Worm (Caenorhabditis elegans) whole organism, L2 larva: Measurements from ENCODE around the gene R53.5.

Experiments
- C34F6.9 ChIP-seq: fragments of 150-350 bp; optimal IDR thresholded peaks from 2 replicates; lab custom pipeline; 2014; ENCODE audit warnings: missing biosample characterization, missing genetic modification characterization
- F13H6.1 ChIP-seq: sonication (generic microtip); optimal IDR thresholded peaks from 2 replicates; lab custom pipeline; 2016; ENCODE audit warnings: missing genetic modification characterization, missing compliant biosample characterization
- R02D3.7 ChIP-seq: fragments of 150-350 bp; optimal IDR thresholded peaks from 2 replicates; lab custom pipeline; 2014; ENCODE audit warnings: missing biosample characterization, missing genetic modification characterization
- Y55F3AM.14 ChIP-seq: fragments of 200-800 bp; sonication (Bioruptor generic); optimal IDR thresholded peaks from 2 replicates; lab custom pipeline; 2018; ENCODE audit warnings: mild to moderate bottlenecking, missing genetic modification characterization, missing compliant biosample characterization
- aly-2 ChIP-seq: fragments of 150-350 bp; optimal IDR thresholded peaks from 2 replicates; lab custom pipeline; 2014; ENCODE audit warnings: missing biosample characterization, missing genetic modification characterization
- blmp-1 ChIP-seq: sonication (generic microtip); optimal IDR thresholded peaks from 2 replicates; lab custom pipeline; 2017; ENCODE audit warnings: missing genetic modification characterization, mild to moderate bottlenecking, missing compliant biosample characterization, antibody characterized with exemption, moderate library complexity; ENCODE audit not compliant: insufficient read depth
- ceh-16 ChIP-seq: fragments of 150-350 bp; optimal IDR thresholded peaks from 2 replicates; lab custom pipeline; 2014; ENCODE audit warnings: missing biosample characterization, missing genetic modification characterization
- crh-2 ChIP-seq: sonication (generic microtip); optimal IDR thresholded peaks from 2 replicates; lab custom pipeline; 2017; ENCODE audit warnings: missing biosample characterization, missing genetic modification characterization
- egl-27 ChIP-seq: sonication (generic microtip); optimal IDR thresholded peaks from 3 replicates; lab custom pipeline; 2017; ENCODE audit warnings: missing biosample characterization, missing genetic modification reagents, missing genetic modification characterization
- elt-1 ChIP-seq: fragments of 150-350 bp; optimal IDR thresholded peaks from 2 replicates; lab custom pipeline; 2014; ENCODE audit warnings: missing biosample characterization, missing genetic modification characterization
- fos-1 ChIP-seq: fragments of 150-350 bp; optimal IDR thresholded peaks from 2 replicates; lab custom pipeline; 2014; ENCODE audit warnings: missing biosample characterization, missing genetic modification characterization
- gmeb-1 ChIP-seq: fragments of 150-350 bp; optimal IDR thresholded peaks from 2 replicates; lab custom pipeline; 2014; ENCODE audit warnings: missing biosample characterization, missing genetic modification characterization
- lin-11 ChIP-seq: fragments of 150-350 bp; sonication (generic microtip); optimal IDR thresholded peaks from 2 replicates; lab custom pipeline; 2014; ENCODE audit warnings: missing biosample characterization, missing genetic modification characterization, inconsistent platforms, mixed read lengths
- lsy-2 ChIP-seq, 2 experiments: fragments of 150-350 bp in 1 of 2; sonication (generic microtip) in 1 of 2; optimal IDR thresholded peaks; 2 replicates each; lab custom pipeline; 2014 to 2017; ENCODE audit warnings: missing biosample characterization in 2 of 2, missing genetic modification characterization in 2 of 2
- mab-5 ChIP-seq: fragments of 150-350 bp; optimal IDR thresholded peaks from 2 replicates; lab custom pipeline; 2014; ENCODE audit warnings: missing biosample characterization, missing genetic modification characterization
- mbf-1 ChIP-seq: sonication (generic microtip); optimal IDR thresholded peaks from 2 replicates; lab custom pipeline; 2017; ENCODE audit warnings: missing biosample characterization, missing genetic modification characterization
- mdl-1 ChIP-seq, 2 experiments: fragments of 150-350 bp in 1 of 2; sonication (generic microtip) in 1 of 2; optimal IDR thresholded peaks; 2 replicates each; lab custom pipeline; 2017; ENCODE audit warnings: missing biosample characterization in 2 of 2, missing genetic modification characterization in 2 of 2
- nhr-11 ChIP-seq: fragments of 150-350 bp; optimal IDR thresholded peaks from 2 replicates; lab custom pipeline; 2014; ENCODE audit warnings: missing biosample characterization, missing genetic modification characterization
- nhr-129 ChIP-seq: fragments of 150-350 bp; optimal IDR thresholded peaks from 2 replicates; lab custom pipeline; 2014; ENCODE audit warnings: missing biosample characterization, missing genetic modification characterization
- nhr-23 ChIP-seq: fragments of 150-350 bp; optimal IDR thresholded peaks from 2 replicates; lab custom pipeline; 2014; ENCODE audit warnings: missing biosample characterization, missing genetic modification reagents, missing genetic modification characterization
- nhr-237 ChIP-seq: fragments of 150-350 bp; optimal IDR thresholded peaks from 2 replicates; lab custom pipeline; 2014; ENCODE audit warnings: missing biosample characterization, missing genetic modification characterization
- nhr-6 ChIP-seq: fragments of 150-350 bp; optimal IDR thresholded peaks from 2 replicates; lab custom pipeline; 2014; ENCODE audit warnings: missing biosample characterization, missing genetic modification characterization
- nhr-77 ChIP-seq: fragments of 150-350 bp; optimal IDR thresholded peaks from 2 replicates; lab custom pipeline; 2014; ENCODE audit warnings: missing biosample characterization, missing genetic modification characterization
- peb-1 ChIP-seq: fragments of 150-350 bp; optimal IDR thresholded peaks from 2 replicates; lab custom pipeline; 2014; ENCODE audit warnings: missing biosample characterization, missing genetic modification characterization
- sem-4 ChIP-seq: fragments of 150-350 bp; optimal IDR thresholded peaks from 2 replicates; lab custom pipeline; 2014; ENCODE audit warnings: missing biosample characterization, missing genetic modification reagents, missing genetic modification characterization
- skn-1 ChIP-seq: sonication (generic microtip); optimal IDR thresholded peaks from 2 replicates; lab custom pipeline; 2017; ENCODE audit warnings: missing biosample characterization, missing genetic modification characterization
- sma-9 ChIP-seq, 2 experiments: fragments of 150-350 bp in 1 of 2; sonication (generic microtip) in 1 of 2; optimal IDR thresholded peaks; 2 replicates each; lab custom pipeline; 2014 to 2016; ENCODE audit warnings: missing genetic modification characterization in 2 of 2, mild to moderate bottlenecking in 1 of 2, missing biosample characterization in 1 of 2, missing compliant biosample characterization in 1 of 2, missing genetic modification reagents in 1 of 2, moderate library complexity in 1 of 2
- snpc-4 ChIP-seq: fragments of 150-350 bp; optimal IDR thresholded peaks from 2 replicates; lab custom pipeline; 2014; ENCODE audit warnings: missing biosample characterization, missing genetic modification characterization
- unc-39 ChIP-seq: fragments of 150-350 bp; optimal IDR thresholded peaks from 2 replicates; lab custom pipeline; 2014; ENCODE audit warnings: missing biosample characterization, missing genetic modification characterization
- unc-55 ChIP-seq: fragments of 150-350 bp; sonication (generic microtip); optimal IDR thresholded peaks from 3 replicates; lab custom pipeline; 2014; ENCODE audit warnings: missing biosample characterization, missing genetic modification reagents, missing genetic modification characterization
- zag-1 ChIP-seq: fragments of 150-350 bp; optimal IDR thresholded peaks from 2 replicates; lab custom pipeline; 2014; ENCODE audit warnings: missing biosample characterization, missing genetic modification characterization
- ztf-11 ChIP-seq: sonication (generic microtip); optimal IDR thresholded peaks from 2 replicates; lab custom pipeline; 2017; ENCODE audit warnings: missing biosample characterization, missing genetic modification characterization
- ztf-4 ChIP-seq: fragments of 150-350 bp; optimal IDR thresholded peaks from 2 replicates; lab custom pipeline; 2014; ENCODE audit warnings: missing biosample characterization, missing genetic modification characterization

Gene R53.5

DNA sequence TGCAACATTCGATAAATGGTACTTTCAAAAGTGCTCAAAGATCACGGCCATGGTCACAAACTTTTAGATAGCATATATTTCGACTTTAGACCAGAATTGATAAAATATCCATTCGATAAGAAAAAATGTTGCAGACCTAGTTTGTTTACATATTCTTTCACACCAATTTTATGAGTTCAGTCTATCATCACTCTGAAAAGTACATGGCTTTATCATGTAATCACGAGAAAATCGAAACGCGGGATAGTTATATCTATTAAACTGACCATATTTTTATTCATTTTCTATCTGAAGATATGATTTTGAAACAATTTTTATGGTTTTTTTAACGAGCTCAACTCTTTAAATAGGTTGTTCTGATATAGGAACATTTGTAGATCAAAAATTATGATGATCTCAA, 38.8 kb downstream of the R53.5 start, which contains the start of gene pho-11:
pho-11 (plus strand) TSS at position 374 of the 400 bp plus-strand sequence.
- TF ChIP-seq nhr-23 (no peak), mab-5 (no peak), elt-1 (tag; lab: Kevin White, UChicago) (no peak), crh-2 (tag; lab: Kevin White, UChicago) (no peak), ceh-16 (tag; lab: Kevin White, UChicago) (no peak), aly-2 (no peak), sma-9 (GFP tag; optimal IDR thresholded peaks at IDR 0.05; lab: Kevin White, UChicago) (no peak), sma-9 (tag; optimal IDR thresholded peaks at IDR 0.05; lab: Kevin White, UChicago) (no peak), skn-1 (tag; lab: Kevin White, UChicago) (no peak), peb-1 (tag; lab: Kevin White, UChicago) (no peak), sem-4 (tag; lab: Kevin White, UChicago) (no peak), Y55F3AM.14 (GFP tag; lab: Kevin White, UChicago) (no peak), gmeb-1 (tag; lab: Kevin White, UChicago) (no peak)

DNA sequence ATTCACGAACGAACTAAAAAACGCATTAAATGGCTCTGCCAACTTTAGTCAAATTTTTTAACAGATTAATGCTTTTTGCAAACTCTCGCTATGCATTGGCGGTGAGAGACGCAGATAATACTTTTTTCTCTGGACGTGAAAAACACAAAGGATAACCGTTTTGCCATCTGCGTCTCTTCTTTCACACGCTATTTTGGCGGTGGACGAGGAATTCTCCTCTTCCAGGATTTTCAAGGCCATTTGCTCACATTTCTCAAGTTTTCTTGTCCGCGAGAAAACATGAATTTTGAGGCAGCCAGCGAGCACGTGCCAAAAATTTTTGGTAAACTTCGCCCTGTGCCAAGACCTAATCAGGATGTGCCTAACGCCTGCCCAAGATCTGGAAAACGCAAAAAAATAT, 39.3 kb downstream of the R53.5 start:
- TF ChIP-seq nhr-237 (tag; lab: Kevin White, UChicago) (no peak), mbf-1 (tag; lab: Kevin White, UChicago) (no peak), gmeb-1 (tag; lab: Kevin White, UChicago) (peak; percentile 15), elt-1 (tag; lab: Kevin White, UChicago) (no peak), lin-11 (tag; lab: Kevin White, UChicago) (no peak), nhr-77 (tag; lab: Kevin White, UChicago) (no peak), lsy-2 (tag; optimal IDR thresholded peaks at IDR 0.05; lab: Kevin White, UChicago) (peak in 1 of 2 experiments; percentile 52), F13H6.1 (tag; lab: Kevin White, UChicago) (peak; percentile 15), sma-9 (GFP tag; optimal IDR thresholded peaks at IDR 0.05; lab: Kevin White, UChicago) (peak; percentile 48), sma-9 (tag; optimal IDR thresholded peaks at IDR 0.05; lab: Kevin White, UChicago) (no peak), ztf-4 (tag; lab: Kevin White, UChicago) (no peak), C34F6.9 (tag; lab: Kevin White, UChicago) (peak; percentile 52), unc-55 (GFP tag; lab: Kevin White, UChicago) (peak; percentile 48), nhr-129 (peak; percentile 43), R02D3.7 (no peak)

DNA sequence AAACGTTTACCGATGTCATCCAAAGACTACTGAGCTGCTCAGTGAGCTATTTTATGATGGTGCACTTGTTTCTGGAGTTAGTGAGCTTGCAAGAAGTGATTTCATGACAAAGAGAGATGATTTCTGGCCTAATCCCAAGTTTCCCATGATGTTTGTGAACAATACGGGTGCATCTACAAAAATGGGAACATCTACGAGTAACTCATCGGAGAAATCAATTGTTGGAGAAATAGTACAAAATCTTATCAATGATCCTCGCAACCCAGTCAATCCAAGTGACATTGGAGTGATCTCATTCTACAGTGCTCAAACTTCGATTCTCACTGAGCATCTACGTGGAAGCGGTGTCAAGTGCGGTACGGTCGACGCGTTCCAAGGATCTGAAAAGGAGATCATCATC, 41.8 kb downstream of the R53.5 start:
- TF ChIP-seq sem-4 (tag; lab: Kevin White, UChicago): no peak
- TF ChIP-seq ztf-4 (tag; lab: Kevin White, UChicago): no peak
- no peak for TF ChIP-seq nhr-129
- no peak for TF ChIP-seq mbf-1 (tag; lab: Kevin White, UChicago)
- no peak for TF ChIP-seq ztf-11
- TF ChIP-seq C34F6.9 (tag; lab: Kevin White, UChicago): no peak
- no peak for TF ChIP-seq F13H6.1 (tag; lab: Kevin White, UChicago)
- TF ChIP-seq mdl-1 (tag; optimal IDR thresholded peaks at IDR 0.05; lab: Kevin White, UChicago): no peak
- TF ChIP-seq blmp-1 (tag; lab: Kevin White, UChicago): no peak
- TF ChIP-seq lin-11 (tag; lab: Kevin White, UChicago): no peak
- TF ChIP-seq unc-39: no peak
- no peak for TF ChIP-seq zag-1 (tag; lab: Kevin White, UChicago)
- TF ChIP-seq egl-27: no peak
- TF ChIP-seq nhr-237 (tag; lab: Kevin White, UChicago): no peak
- no peak for TF ChIP-seq snpc-4 (tag; lab: Kevin White, UChicago)
- no peak for TF ChIP-seq ceh-16 (tag; lab: Kevin White, UChicago)
- TF ChIP-seq nhr-6 (tag; lab: Kevin White, UChicago): no peak
- no peak for TF ChIP-seq elt-1 (tag; lab: Kevin White, UChicago)
- TF ChIP-seq crh-2 (tag; lab: Kevin White, UChicago): no peak
- TF ChIP-seq nhr-11 (tag; lab: Kevin White, UChicago): no peak

DNA sequence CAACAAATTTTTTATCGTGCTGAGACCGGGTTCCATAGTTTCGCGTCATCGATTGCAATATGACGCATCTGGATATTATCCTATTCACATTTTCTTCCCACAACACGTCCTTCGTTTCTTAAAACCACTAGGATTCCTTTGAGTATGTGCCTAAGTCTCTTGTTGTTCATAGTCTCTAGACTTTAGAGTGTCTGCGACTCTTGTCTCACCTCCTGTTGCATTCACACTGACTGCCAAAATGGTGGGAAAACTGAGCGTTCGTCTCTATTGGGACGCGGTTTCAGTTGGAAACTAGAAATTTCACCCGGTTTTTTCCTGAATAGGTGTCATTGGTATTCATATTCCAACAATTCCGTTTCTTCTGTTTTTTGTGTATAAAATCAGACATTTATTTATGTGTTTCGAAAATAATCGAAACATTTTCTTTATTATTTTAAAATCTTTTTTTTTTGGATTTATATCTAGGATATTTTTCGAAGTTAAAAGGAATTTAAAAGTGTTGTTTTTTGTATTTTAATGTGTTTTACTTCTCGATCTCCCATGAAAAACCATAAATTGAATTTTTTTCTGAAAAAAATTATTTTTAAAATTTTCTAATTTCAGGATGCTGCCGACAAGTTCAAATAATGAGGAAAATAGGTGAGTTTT, 48.5 kb downstream of the R53.5 start, which contains the start of gene C05C10.2:
C05C10.2 (plus strand) TSS at position 598 of the 648 bp plus-strand sequence.
- TF ChIP-seq nhr-129: peak; percentile 4
- peak; percentile 46 for TF ChIP-seq C34F6.9 (tag; lab: Kevin White, UChicago)
- no peak for TF ChIP-seq sem-4 (tag; lab: Kevin White, UChicago)
- no peak for TF ChIP-seq unc-55 (GFP tag; lab: Kevin White, UChicago)
- no peak for TF ChIP-seq fos-1 (tag; lab: Kevin White, UChicago)
